Fruit fly (Drosophila melanogaster) whole organism, embryonic: ENCODE measurements around the gene Elo68alpha.

ENCODE experiments used
- ATbp ChIP-seq: fragments of 200-800 bp; sonication (Bioruptor generic); optimal IDR thresholded peaks from 2 replicates; lab custom pipeline; 2017; ENCODE audit warnings: missing biosample characterization, mild to moderate bottlenecking, missing genetic modification characterization, missing genetic modification reagents
- Adf1 ChIP-seq: fragments of 200-800 bp; sonication (Bioruptor generic); IDR thresholded peaks from 2 replicates; pipeline ENCODE4 v1.3.6; 2022; ENCODE audit warnings: missing biosample characterization, missing genetic modification characterization
- Awh ChIP-seq: fragments of 200-800 bp; sonication (Bioruptor generic); IDR thresholded peaks from 2 replicates; pipeline ENCODE4, ENCODE4 v1.3.6; 2022; ENCODE audit warnings: missing biosample characterization, missing genetic modification characterization
- CG11560 ChIP-seq: fragments of 200-800 bp; sonication (Bioruptor generic); IDR thresholded peaks from 3 replicates; pipeline ENCODE4 v1.3.6; 2022; ENCODE audit warnings: missing biosample characterization, missing genetic modification characterization
- CG12071 ChIP-seq: fragments of 200-800 bp; sonication (Bioruptor generic); optimal IDR thresholded peaks from 3 replicates; lab custom pipeline; 2018; ENCODE audit warnings: missing biosample characterization, mild to moderate bottlenecking, missing genetic modification characterization
- CG12744 ChIP-seq: fragments of 200-800 bp; sonication (Bioruptor generic); optimal IDR thresholded peaks from 2 replicates; lab custom pipeline; 2016; ENCODE audit warnings: missing biosample characterization, missing genetic modification characterization
- CG12769 ChIP-seq: fragments of 200-800 bp; sonication (Bioruptor generic); optimal IDR thresholded peaks from 2 replicates; lab custom pipeline; 2019; ENCODE audit warnings: missing biosample characterization, mild to moderate bottlenecking, missing genetic modification characterization, moderate library complexity
- CG13123 ChIP-seq: fragments of 200-800 bp; sonication (Bioruptor generic); optimal IDR thresholded peaks from 2 replicates; lab custom pipeline; 2016; ENCODE audit warnings: missing biosample characterization, missing genetic modification characterization
- CG15011 ChIP-seq: fragments of 200-800 bp; sonication (Bioruptor generic); optimal IDR thresholded peaks from 3 replicates; lab custom pipeline; 2018; ENCODE audit warnings: missing biosample characterization, mild to moderate bottlenecking, missing genetic modification characterization
- CG2116 ChIP-seq: fragments of 200-800 bp; sonication (Bioruptor generic); optimal IDR thresholded peaks from 3 replicates; lab custom pipeline; 2018; ENCODE audit warnings: missing biosample characterization, mild to moderate bottlenecking, missing genetic modification characterization
- CG34224 ChIP-seq: fragments of 200-800 bp; sonication (Bioruptor generic); IDR thresholded peaks from 3 replicates; pipeline ENCODE4 v1.3.6; 2022; ENCODE audit warnings: missing biosample characterization, missing genetic modification characterization; ENCODE audit not compliant: partially characterized antibody
- CG34376 ChIP-seq: fragments of 200-800 bp; sonication (Bioruptor generic); optimal IDR thresholded peaks from 2 replicates; lab custom pipeline; 2018; ENCODE audit warnings: missing biosample characterization, mild to moderate bottlenecking, missing genetic modification characterization
- CG4282 ChIP-seq: fragments of 200-800 bp; sonication (Bioruptor generic); optimal IDR thresholded peaks from 2 replicates; lab custom pipeline; 2016; ENCODE audit warnings: missing biosample characterization, missing genetic modification characterization
- CG4360 ChIP-seq: fragments of 200-800 bp; sonication (Bioruptor generic); IDR thresholded peaks from 2 replicates; pipeline ENCODE4 v1.3.6; 2022; ENCODE audit warnings: missing biosample characterization, missing genetic modification characterization
- CG6654 ChIP-seq: fragments of 200-800 bp; sonication (Bioruptor generic); optimal IDR thresholded peaks from 2 replicates; lab custom pipeline; 2017; ENCODE audit warnings: missing biosample characterization, mild to moderate bottlenecking, missing genetic modification characterization
- CG7271 ChIP-seq: fragments of 200-800 bp; sonication (Bioruptor generic); optimal IDR thresholded peaks from 2 replicates; lab custom pipeline; 2018; ENCODE audit warnings: missing biosample characterization, mild to moderate bottlenecking, missing genetic modification characterization, moderate library complexity
- CG9876 ChIP-seq: fragments of 200-800 bp; sonication (Bioruptor generic); optimal IDR thresholded peaks from 2 replicates; lab custom pipeline; 2016; ENCODE audit warnings: missing biosample characterization, missing genetic modification characterization
- ERR ChIP-seq: fragments of 200-800 bp; sonication (Bioruptor generic); optimal IDR thresholded peaks from 2 replicates; lab custom pipeline; 2016; ENCODE audit warnings: missing biosample characterization, missing genetic modification characterization
- HLH4C ChIP-seq: fragments of 200-800 bp; sonication (Bioruptor generic); IDR thresholded peaks from 3 replicates; pipeline ENCODE4 v1.3.6; 2022; ENCODE audit warnings: missing biosample characterization, missing genetic modification characterization; ENCODE audit not compliant: partially characterized antibody
- Hr39 ChIP-seq: fragments of >200 bp; optimal IDR thresholded peaks from 2 replicates; lab custom pipeline; 2017
- Hr78 ChIP-seq, 2 experiments: fragments of 200-800 bp in 1 of 2; fragments of >200 bp in 1 of 2; sonication (Bioruptor generic) in 1 of 2; optimal IDR thresholded peaks; 2 replicates each; lab custom pipeline; 2017 to 2019; ENCODE audit warnings: missing biosample characterization in 2 of 2, missing genetic modification characterization in 2 of 2, mild to moderate bottlenecking in 1 of 2, moderate library complexity in 1 of 2
- Max ChIP-seq: fragments of 200-800 bp; sonication (Bioruptor generic); optimal IDR thresholded peaks from 2 replicates; lab custom pipeline; 2016; ENCODE audit warnings: missing biosample characterization, mild to moderate bottlenecking, missing genetic modification characterization
- NFAT ChIP-seq: fragments of 200-800 bp; sonication (Bioruptor generic); IDR thresholded peaks from 2 replicates; pipeline ENCODE4 v1.3.6; 2022; ENCODE audit warnings: missing biosample characterization, missing genetic modification characterization
- Opbp ChIP-seq: fragments of 200-800 bp; sonication (Bioruptor generic); IDR thresholded peaks from 3 replicates; pipeline ENCODE4 v1.3.6; 2022; ENCODE audit warnings: missing biosample characterization, missing genetic modification characterization; ENCODE audit not compliant: partially characterized antibody
- Stat92E ChIP-seq, 3 experiments: fragments of >200 bp in 2 of 3; fragments of 200-800 bp in 1 of 3; sonication (Bioruptor generic) in 1 of 3; optimal IDR thresholded peaks; 2 replicates each; lab custom pipeline; 2017 to 2019; ENCODE audit warnings: missing biosample characterization in 3 of 3, missing genetic modification characterization in 3 of 3, mild to moderate bottlenecking in 1 of 3, moderate library complexity in 1 of 3
- Trl ChIP-seq, 3 experiments: fragments of >200 bp in 2 of 3; fragments of 200-800 bp in 1 of 3; sonication (Bioruptor generic) in 1 of 3; optimal IDR thresholded peaks; 2 replicates in 1 of 3; 3 replicates in 2 of 3; lab custom pipeline; 2016 to 2017; ENCODE audit warnings: missing biosample characterization in 1 of 3, missing genetic modification characterization in 1 of 3
- ac ChIP-seq: fragments of 200-800 bp; sonication (Bioruptor generic); optimal IDR thresholded peaks from 3 replicates; lab custom pipeline; 2017; ENCODE audit warnings: missing biosample characterization, mild to moderate bottlenecking, missing genetic modification characterization
- al ChIP-seq: fragments of 200-800 bp; sonication (Bioruptor generic); IDR thresholded peaks from 2 replicates; pipeline ENCODE4 v1.3.6; 2022; ENCODE audit warnings: missing biosample characterization, missing genetic modification characterization
- aop ChIP-seq: fragments of 200-800 bp; sonication (Bioruptor generic); IDR thresholded peaks from 2 replicates; pipeline ENCODE4 v1.3.6; 2022; ENCODE audit warnings: missing biosample characterization, missing genetic modification characterization
- ase ChIP-seq: fragments of 200-800 bp; sonication (Bioruptor generic); IDR thresholded peaks from 3 replicates; pipeline ENCODE4 v1.3.6; 2022; ENCODE audit warnings: missing biosample characterization, missing genetic modification characterization
- bbx ChIP-seq: fragments of 200-800 bp; sonication (Bioruptor generic); IDR thresholded peaks from 2 replicates; pipeline ENCODE4 v1.3.6; 2022; ENCODE audit warnings: missing biosample characterization, missing genetic modification characterization; ENCODE audit not compliant: partially characterized antibody
- cad ChIP-seq: fragments of >200 bp; optimal IDR thresholded peaks from 2 replicates; lab custom pipeline; 2017; ENCODE audit warnings: missing biosample characterization, missing genetic modification characterization
- cato ChIP-seq: fragments of 200-800 bp; sonication (Bioruptor generic); optimal IDR thresholded peaks from 2 replicates; lab custom pipeline; 2016; ENCODE audit warnings: missing biosample characterization, missing genetic modification characterization, borderline replicate concordance
- crol ChIP-seq: fragments of 200-800 bp; sonication (Bioruptor generic); IDR thresholded peaks from 2 replicates; pipeline ENCODE4 v1.3.6; 2022; ENCODE audit warnings: missing biosample characterization, missing genetic modification characterization
- crp ChIP-seq, 2 experiments: fragments of 200-800 bp; sonication (Bioruptor generic); optimal IDR thresholded peaks; 2 replicates in 1 of 2; 3 replicates in 1 of 2; lab custom pipeline; 2017; ENCODE audit warnings: missing biosample characterization in 2 of 2, missing genetic modification characterization in 2 of 2, mild to moderate bottlenecking in 1 of 2, moderate library complexity in 1 of 2
- da ChIP-seq: fragments of 200-800 bp; sonication (Bioruptor generic); optimal IDR thresholded peaks from 2 replicates; lab custom pipeline; 2016; ENCODE audit warnings: missing biosample characterization, missing genetic modification characterization
- jigr1 ChIP-seq: fragments of 200-800 bp; sonication (Bioruptor generic); IDR thresholded peaks from 3 replicates; pipeline ENCODE4 v1.3.6; 2022; ENCODE audit warnings: missing biosample characterization, missing genetic modification characterization
- ken ChIP-seq: fragments of 200-800 bp; sonication (Bioruptor generic); IDR thresholded peaks from 3 replicates; pipeline ENCODE4 v1.3.6; 2022; ENCODE audit warnings: missing biosample characterization, missing genetic modification characterization
- nerfin-2 ChIP-seq: fragments of 200-800 bp; sonication (Bioruptor generic); IDR thresholded peaks from 2 replicates; pipeline ENCODE4 v1.3.6; 2022; ENCODE audit warnings: missing biosample characterization, missing genetic modification characterization; ENCODE audit not compliant: partially characterized antibody
- nom ChIP-seq: fragments of 200-800 bp; sonication (Bioruptor generic); optimal IDR thresholded peaks from 2 replicates; lab custom pipeline; 2017; ENCODE audit warnings: missing biosample characterization, missing genetic modification characterization, mild to moderate bottlenecking, moderate library complexity, missing genetic modification reagents
- scrt ChIP-seq: fragments of 200-800 bp; sonication (Bioruptor generic); optimal IDR thresholded peaks from 2 replicates; lab custom pipeline; 2018; ENCODE audit warnings: missing biosample characterization, mild to moderate bottlenecking, missing genetic modification characterization, moderate library complexity
- sd ChIP-seq: fragments of 200-800 bp; sonication (Bioruptor generic); optimal IDR thresholded peaks from 3 replicates; lab custom pipeline; 2018; ENCODE audit warnings: missing biosample characterization, mild to moderate bottlenecking, missing genetic modification characterization, moderate library complexity
- sima ChIP-seq: fragments of 200-800 bp; sonication (Bioruptor generic); optimal IDR thresholded peaks from 2 replicates; lab custom pipeline; 2016; ENCODE audit warnings: missing biosample characterization, missing genetic modification characterization
- yki ChIP-seq: fragments of >200 bp; optimal IDR thresholded peaks from 3 replicates; lab custom pipeline; 2018

Elo68alpha gene

dm6 chr3L:11123598-11124284, 20.9 kb upstream of the Elo68alpha start (continued):
- TF ChIP-seq Adf1 (GFP tag; lab: Robert Waterston, UW): no peak
- TF ChIP-seq yki (lab: Kevin White, UChicago): peak; percentile 72
- TF ChIP-seq CG9876 (GFP tag; lab: Kevin White, UChicago): no peak
- TF ChIP-seq CG6654: peak; percentile 96
- TF ChIP-seq sd (tag; lab: Kevin White, UChicago): peak; percentile 25
- peak; percentile 50; the same call in 1 of the 3 replicates for TF ChIP-seq ken (GFP tag; lab: Robert Waterston, UW)
- peak; percentile 22 for TF ChIP-seq scrt (GFP tag; lab: Kevin White, UChicago)
- TF ChIP-seq Opbp (GFP tag; lab: Robert Waterston, UW): no peak
- peak; percentile 2 for TF ChIP-seq CG12769 (tag; lab: Kevin White, UChicago)
- no peak for TF ChIP-seq Stat92E (GFP tag; optimal IDR thresholded peaks at IDR 0.05; lab: Kevin White, UChicago)
- TF ChIP-seq CG13123 (GFP tag; lab: Kevin White, UChicago): no peak
- TF ChIP-seq Hr39: no peak
- no peak for TF ChIP-seq CG34224 (GFP tag; lab: Robert Waterston, UW)
- no peak for TF ChIP-seq CG4282 (GFP tag; lab: Kevin White, UChicago)
- TF ChIP-seq ATbp (GFP tag; lab: Kevin White, UChicago): no peak
- TF ChIP-seq Awh: no peak
- TF ChIP-seq CG2116 (GFP tag; lab: Kevin White, UChicago): no peak
- no peak for TF ChIP-seq ERR (GFP tag; lab: Kevin White, UChicago)
- peak; percentile 71 to 88 for TF ChIP-seq Trl (optimal IDR thresholded peaks at IDR 0.05; lab: Kevin White, UChicago)
- no peak for TF ChIP-seq Trl (GFP tag; optimal IDR thresholded peaks at IDR 0.05; lab: Kevin White, UChicago)
- TF ChIP-seq jigr1 (GFP tag; lab: Robert Waterston, UW): no peak
- no peak for TF ChIP-seq sima (GFP tag; lab: Kevin White, UChicago)
- TF ChIP-seq crp (GFP tag; optimal IDR thresholded peaks at IDR 0.05; lab: Kevin White, UChicago): peak in 1 of 2 experiments; percentile 60
- no peak for TF ChIP-seq aop (GFP tag; lab: Robert Waterston, UW)
- TF ChIP-seq ac: peak; percentile 29
- TF ChIP-seq HLH4C (GFP tag; lab: Robert Waterston, UW): 0 out of 3 replicates have a peak, but pooled peaks have one; percentile 19
- no peak for TF ChIP-seq al (GFP tag; lab: Robert Waterston, UW)
- no peak for TF ChIP-seq CG7271 (tag; lab: Kevin White, UChicago)
- TF ChIP-seq Max (GFP tag; lab: Kevin White, UChicago): no peak
- no peak for TF ChIP-seq CG34376
- peak; percentile 20; the same call in 1 of the 2 replicates for TF ChIP-seq bbx
- TF ChIP-seq crol (GFP tag; lab: Robert Waterston, UW): peak; percentile 96
- no peak for TF ChIP-seq NFAT
- TF ChIP-seq Hr78 (GFP tag; optimal IDR thresholded peaks at IDR 0.05; lab: Kevin White, UChicago): no peak
- no peak for TF ChIP-seq nerfin-2
- TF ChIP-seq CG12071 (GFP tag; lab: Kevin White, UChicago): no peak
- TF ChIP-seq ase (GFP tag; lab: Robert Waterston, UW): 0 out of 3 replicates have a peak, but pooled peaks have one; percentile 8
- TF ChIP-seq da: peak; percentile 31
- no peak for TF ChIP-seq CG12744 (GFP tag; lab: Kevin White, UChicago)
- TF ChIP-seq CG15011 (GFP tag; lab: Kevin White, UChicago): no peak
- peak; percentile 75 for TF ChIP-seq cad (GFP tag; lab: Kevin White, UChicago)
- no peak for TF ChIP-seq cato
- no peak for TF ChIP-seq CG11560 (tag; lab: Robert Waterston, UW)
- peak; percentile 84 for TF ChIP-seq CG4360 (GFP tag; lab: Robert Waterston, UW)
- peak; percentile 41 for TF ChIP-seq nom
